Fruit fly (Drosophila melanogaster) whole organism: ENCODE measurements around the gene Kdm5.

Experiments used
- CG8478 ChIP-seq: fragments of >200 bp; optimal IDR thresholded peaks from 2 replicates; lab custom pipeline; 2018; ENCODE audit warnings: inconsistent platforms
- Dll ChIP-seq: fragments of >200 bp; optimal IDR thresholded peaks from 2 replicates; lab custom pipeline; 2017
- EcR ChIP-seq, 2 experiments: fragments of >200 bp; optimal IDR thresholded peaks; 2 replicates each; lab custom pipeline; 2017; ENCODE audit warnings: missing biosample characterization in 2 of 2, missing genetic modification characterization in 2 of 2, missing genetic modification reagents in 2 of 2
- pan ChIP-seq: fragments of >200 bp; optimal IDR thresholded peaks from 2 replicates; lab custom pipeline; 2017
- psq ChIP-seq: fragments of >200 bp; optimal IDR thresholded peaks from 2 replicates; lab custom pipeline; 2017
- usp ChIP-seq: fragments of >200 bp; optimal IDR thresholded peaks from 2 replicates; lab custom pipeline; 2017; ENCODE audit warnings: missing biosample characterization, missing genetic modification characterization, mixed read lengths

Gene Kdm5

dm6 chr2L:5964211-5964610, 35.1 kb downstream of the Kdm5 start:
- TF ChIP-seq psq (lab: Kevin White, UChicago), result no peak

- TF ChIP-seq pan (lab: Kevin White, UChicago) (no peak), psq (lab: Kevin White, UChicago) (no peak), Dll (lab: Kevin White, UChicago) (no peak), EcR (GFP tag; optimal IDR thresholded peaks at IDR 0.05; lab: Kevin White, UChicago) (no peak), usp (no peak), CG8478 (no peak)
Observed at dm6 chr2L:5963251-5963650, 36.0 kb downstream of the Kdm5 start.

dm6 chr2L:5961169-5961918, 38.0 kb downstream of the Kdm5 start:
- no peak for TF ChIP-seq pan (lab: Kevin White, UChicago)
- no peak for TF ChIP-seq Dll (lab: Kevin White, UChicago)
- TF ChIP-seq psq (lab: Kevin White, UChicago), result no peak
- no peak for TF ChIP-seq usp
- no peak for TF ChIP-seq EcR (GFP tag; optimal IDR thresholded peaks at IDR 0.05; lab: Kevin White, UChicago)
- no peak for TF ChIP-seq CG8478

- TF ChIP-seq CG8478 (no peak), psq (lab: Kevin White, UChicago) (no peak), EcR (GFP tag; optimal IDR thresholded peaks at IDR 0.05; lab: Kevin White, UChicago) (no peak), Dll (lab: Kevin White, UChicago) (no peak), usp (no peak), pan (lab: Kevin White, UChicago) (no peak)
Observed at dm6 chr2L:5959863-5960658, 39.2 kb downstream of the Kdm5 start, which contains the start of gene Vm26Aa. Gene Vm26Aa (minus strand): TSS chr2L:5960340.

dm6 chr2L:5958581-5959177, 40.6 kb downstream of the Kdm5 start, which contains the start of gene Vm26Ac:
Gene Vm26Ac (minus strand): TSS chr2L:5958631.
- TF ChIP-seq psq (lab: Kevin White, UChicago), result no peak
- no peak for TF ChIP-seq pan (lab: Kevin White, UChicago)

dm6 chr2L:5956706-5957105, 42.6 kb downstream of the Kdm5 start, which contains the start of the genes CG13998 and Vm26Ab:
Gene CG13998 (minus strand): TSS chr2L:5956819.
Gene Vm26Ab (plus strand): TSS chr2L:5957004.
- no peak for TF ChIP-seq Dll (lab: Kevin White, UChicago)
- TF ChIP-seq CG8478, result no peak
- no peak for TF ChIP-seq psq (lab: Kevin White, UChicago)
- no peak for TF ChIP-seq usp
- TF ChIP-seq EcR (GFP tag; optimal IDR thresholded peaks at IDR 0.05; lab: Kevin White, UChicago), result no peak
- no peak for TF ChIP-seq pan (lab: Kevin White, UChicago)

dm6 chr2L:5956153-5956552, 43.1 kb downstream of the Kdm5 start, which contains the start of gene CG13999:
Gene CG13999 (minus strand): TSS chr2L:5956466.
- TF ChIP-seq CG8478, result no peak
- TF ChIP-seq Dll (lab: Kevin White, UChicago), result no peak
- TF ChIP-seq EcR (GFP tag; optimal IDR thresholded peaks at IDR 0.05; lab: Kevin White, UChicago), result no peak
- TF ChIP-seq pan (lab: Kevin White, UChicago), result no peak
- TF ChIP-seq psq (lab: Kevin White, UChicago), result no peak
- TF ChIP-seq usp, result no peak

dm6 chr2L:5948775-5949526, 50.4 kb downstream of the Kdm5 start, which contains the start of gene CG9044:
Gene CG9044 (plus strand): TSS chr2L:5949450.
- TF ChIP-seq usp (no peak), psq (lab: Kevin White, UChicago) (no peak), Dll (lab: Kevin White, UChicago) (no peak), EcR (GFP tag; optimal IDR thresholded peaks at IDR 0.05; lab: Kevin White, UChicago) (no peak), pan (lab: Kevin White, UChicago) (no peak), CG8478 (no peak)

- no peak for TF ChIP-seq pan (lab: Kevin White, UChicago)
- TF ChIP-seq CG8478, result no peak
- TF ChIP-seq psq (lab: Kevin White, UChicago), result no peak
- TF ChIP-seq usp, result no peak
- no peak for TF ChIP-seq EcR (GFP tag; optimal IDR thresholded peaks at IDR 0.05; lab: Kevin White, UChicago)
Observed at dm6 chr2L:5947504-5947903, 51.8 kb downstream of the Kdm5 start.

- TF ChIP-seq CG8478 (no peak), Dll (lab: Kevin White, UChicago) (no peak), usp (no peak), psq (lab: Kevin White, UChicago) (no peak), EcR (GFP tag; optimal IDR thresholded peaks at IDR 0.05; lab: Kevin White, UChicago) (no peak), pan (lab: Kevin White, UChicago) (no peak)
Observed at dm6 chr2L:5946728-5947127, 52.6 kb downstream of the Kdm5 start.
